Fruit fly (Drosophila melanogaster) whole organism, embryonic: Measurements from ENCODE around the gene Indy.

Source experiments
- Abd-B ChIP-seq: fragments of 200-800 bp; sonication (Bioruptor generic); optimal IDR thresholded peaks from 2 replicates; lab custom pipeline; 2018; ENCODE audit warnings: missing biosample characterization, mild to moderate bottlenecking, missing genetic modification characterization, moderate library complexity
- Awh ChIP-seq: fragments of 200-800 bp; sonication (Bioruptor generic); IDR thresholded peaks from 2 replicates; pipeline ENCODE4, ENCODE4 v1.3.6; 2022; ENCODE audit warnings: missing biosample characterization, missing genetic modification characterization
- B-H1 ChIP-seq: fragments of 200-800 bp; sonication (Bioruptor generic); IDR thresholded peaks from 3 replicates; pipeline ENCODE4 v1.3.6; 2022; ENCODE audit warnings: missing biosample characterization, missing genetic modification characterization
- CG11560 ChIP-seq: fragments of 200-800 bp; sonication (Bioruptor generic); IDR thresholded peaks from 3 replicates; pipeline ENCODE4 v1.3.6; 2022; ENCODE audit warnings: missing biosample characterization, missing genetic modification characterization
- CG15269 ChIP-seq: fragments of 200-800 bp; sonication (Bioruptor generic); optimal IDR thresholded peaks from 2 replicates; lab custom pipeline; 2018; ENCODE audit warnings: missing biosample characterization, mild to moderate bottlenecking, missing genetic modification characterization, moderate library complexity
- CG16813 ChIP-seq: fragments of 200-800 bp; sonication (Bioruptor generic); IDR thresholded peaks from 3 replicates; pipeline ENCODE4 v1.3.6; 2022; ENCODE audit warnings: missing biosample characterization, missing genetic modification characterization; ENCODE audit not compliant: partially characterized antibody
- CG2199 ChIP-seq: fragments of 200-800 bp; sonication (Bioruptor generic); IDR thresholded peaks from 3 replicates; pipeline ENCODE4 v1.3.6; 2022; ENCODE audit warnings: missing biosample characterization, missing genetic modification characterization
- CG2678 ChIP-seq: fragments of 200-800 bp; sonication (Bioruptor generic); optimal IDR thresholded peaks from 3 replicates; lab custom pipeline; 2019; ENCODE audit warnings: missing biosample characterization, mild to moderate bottlenecking, missing genetic modification characterization, moderate library complexity
- CG2889 ChIP-seq: fragments of 200-800 bp; sonication (Bioruptor generic); IDR thresholded peaks from 3 replicates; pipeline ENCODE4 v1.3.6; 2022; ENCODE audit warnings: missing biosample characterization, missing genetic modification characterization
- CG34376 ChIP-seq: fragments of 200-800 bp; sonication (Bioruptor generic); optimal IDR thresholded peaks from 2 replicates; lab custom pipeline; 2018; ENCODE audit warnings: missing biosample characterization, mild to moderate bottlenecking, missing genetic modification characterization
- CG4328 ChIP-seq: fragments of 200-800 bp; sonication (Bioruptor generic); optimal IDR thresholded peaks from 3 replicates; lab custom pipeline; 2017; ENCODE audit warnings: missing biosample characterization, missing genetic modification reagents, missing genetic modification characterization
- CG43689 ChIP-seq: fragments of 200-800 bp; sonication (Bioruptor generic); IDR thresholded peaks from 2 replicates; pipeline ENCODE4 v1.3.6; 2022; ENCODE audit warnings: missing biosample characterization, missing genetic modification characterization
- CG6175 ChIP-seq: fragments of 200-800 bp; sonication (Bioruptor generic); IDR thresholded peaks from 3 replicates; pipeline ENCODE4 v1.3.6; 2022; ENCODE audit warnings: missing biosample characterization, missing genetic modification characterization
- CG8290 ChIP-seq, 3 experiments: fragments of 200-800 bp; sonication (Bioruptor generic); optimal IDR thresholded peaks; 2 replicates each; lab custom pipeline; 2016 to 2019; ENCODE audit warnings: missing biosample characterization in 3 of 3, missing genetic modification characterization in 3 of 3, mild to moderate bottlenecking in 2 of 3, moderate library complexity in 1 of 3
- Dek ChIP-seq: fragments of 200-800 bp; sonication (Bioruptor generic); optimal IDR thresholded peaks from 3 replicates; lab custom pipeline; 2019; ENCODE audit warnings: missing biosample characterization, mild to moderate bottlenecking, missing genetic modification characterization, moderate library complexity
- Dfd ChIP-seq, 2 experiments: fragments of >200 bp; optimal IDR thresholded peaks; 2 replicates each; lab custom pipeline; 2017; ENCODE audit warnings: missing biosample characterization in 2 of 2, missing genetic modification characterization in 2 of 2
- Drgx ChIP-seq: fragments of 200-800 bp; sonication (Bioruptor generic); IDR thresholded peaks from 2 replicates; pipeline ENCODE4 v1.3.6; 2022; ENCODE audit warnings: missing biosample characterization, missing genetic modification characterization
- GATAe ChIP-seq: fragments of 200-800 bp; sonication (Bioruptor generic); conservative IDR thresholded peaks from 2 replicates; pipeline ENCODE4 v1.3.6; 2022; ENCODE audit warnings: missing biosample characterization, missing genetic modification characterization
- Hr51 ChIP-seq, 2 experiments: fragments of 200-800 bp; sonication (Bioruptor generic); optimal IDR thresholded peaks; 2 replicates in 1 of 2; 3 replicates in 1 of 2; lab custom pipeline; 2016 to 2018; ENCODE audit warnings: missing biosample characterization in 2 of 2, missing genetic modification characterization in 2 of 2, mild to moderate bottlenecking in 1 of 2, moderate library complexity in 1 of 2
- Hr78 ChIP-seq, 2 experiments: fragments of 200-800 bp in 1 of 2; fragments of >200 bp in 1 of 2; sonication (Bioruptor generic) in 1 of 2; optimal IDR thresholded peaks; 2 replicates each; lab custom pipeline; 2017 to 2019; ENCODE audit warnings: missing biosample characterization in 2 of 2, missing genetic modification characterization in 2 of 2, mild to moderate bottlenecking in 1 of 2, moderate library complexity in 1 of 2
- Ptx1 ChIP-seq: fragments of 200-800 bp; sonication (Bioruptor generic); IDR thresholded peaks from 2 replicates; pipeline ENCODE4 v1.3.6; 2022; ENCODE audit warnings: missing biosample characterization, missing genetic modification characterization
- Sry-β ChIP-seq: fragments of 200-800 bp; sonication (Bioruptor generic); optimal IDR thresholded peaks from 2 replicates; lab custom pipeline; 2018; ENCODE audit warnings: missing biosample characterization, mild to moderate bottlenecking, missing genetic modification characterization, moderate library complexity
- Ssrp ChIP-seq: fragments of 200-800 bp; sonication (Bioruptor generic); optimal IDR thresholded peaks from 2 replicates; lab custom pipeline; 2018; ENCODE audit warnings: missing biosample characterization, mild to moderate bottlenecking, missing genetic modification characterization, moderate library complexity
- Vsx1 ChIP-seq: fragments of 200-800 bp; sonication (Bioruptor generic); optimal IDR thresholded peaks from 2 replicates; lab custom pipeline; 2017; ENCODE audit warnings: missing biosample characterization, mild to moderate bottlenecking, missing genetic modification characterization, missing genetic modification reagents
- YL-1 ChIP-seq: fragments of 200-800 bp; sonication (Bioruptor generic); optimal IDR thresholded peaks from 3 replicates; lab custom pipeline; 2017; ENCODE audit warnings: missing biosample characterization, mild to moderate bottlenecking, missing genetic modification characterization
- abd-A ChIP-seq: fragments of 200-800 bp; sonication (Bioruptor generic); optimal IDR thresholded peaks from 3 replicates; lab custom pipeline; 2019; ENCODE audit warnings: missing biosample characterization, mild to moderate bottlenecking, missing genetic modification characterization, moderate library complexity
- al ChIP-seq: fragments of 200-800 bp; sonication (Bioruptor generic); IDR thresholded peaks from 2 replicates; pipeline ENCODE4 v1.3.6; 2022; ENCODE audit warnings: missing biosample characterization, missing genetic modification characterization
- caup ChIP-seq: fragments of 200-800 bp; sonication (Bioruptor generic); optimal IDR thresholded peaks from 3 replicates; lab custom pipeline; 2017; ENCODE audit warnings: missing biosample characterization, mild to moderate bottlenecking, missing genetic modification characterization, moderate library complexity; ENCODE audit not compliant: severe bottlenecking
- corto ChIP-seq: fragments of 200-800 bp; sonication (Bioruptor generic); optimal IDR thresholded peaks from 2 replicates; lab custom pipeline; 2016; ENCODE audit warnings: missing biosample characterization, mild to moderate bottlenecking, missing genetic modification characterization, moderate library complexity
- crol ChIP-seq: fragments of 200-800 bp; sonication (Bioruptor generic); IDR thresholded peaks from 2 replicates; pipeline ENCODE4 v1.3.6; 2022; ENCODE audit warnings: missing biosample characterization, missing genetic modification characterization
- cwo ChIP-seq: fragments of 200-800 bp; sonication (Bioruptor generic); optimal IDR thresholded peaks from 3 replicates; lab custom pipeline; 2017; ENCODE audit warnings: missing biosample characterization, missing genetic modification characterization, mild to moderate bottlenecking, moderate library complexity, missing genetic modification reagents
- danr ChIP-seq: fragments of 200-800 bp; sonication (Bioruptor generic); IDR thresholded peaks from 2 replicates; pipeline ENCODE4 v1.3.6; 2022; ENCODE audit warnings: missing biosample characterization, missing genetic modification characterization
- dmrt11E ChIP-seq: fragments of 200-800 bp; sonication (Bioruptor generic); optimal IDR thresholded peaks from 3 replicates; lab custom pipeline; 2018; ENCODE audit warnings: missing biosample characterization, mild to moderate bottlenecking, missing genetic modification characterization, moderate library complexity
- exex ChIP-seq: fragments of 200-800 bp; sonication (Bioruptor generic); optimal IDR thresholded peaks from 4 replicates; lab custom pipeline; 2018; ENCODE audit warnings: missing biosample characterization, mild to moderate bottlenecking, missing genetic modification characterization, moderate library complexity
- grn ChIP-seq: fragments of 200-800 bp; sonication (Bioruptor generic); optimal IDR thresholded peaks from 3 replicates; lab custom pipeline; 2017; ENCODE audit warnings: missing biosample characterization, missing genetic modification characterization
- hbn ChIP-seq: fragments of 200-800 bp; sonication (Bioruptor generic); IDR thresholded peaks from 2 replicates; pipeline ENCODE4 v1.3.6; 2022; ENCODE audit warnings: missing biosample characterization, missing genetic modification characterization; ENCODE audit not compliant: partially characterized antibody
- hkb ChIP-seq, 2 experiments: fragments of 200-800 bp in 1 of 2; fragments of >200 bp in 1 of 2; sonication (Bioruptor generic) in 1 of 2; IDR thresholded peaks in 1 of 2; optimal IDR thresholded peaks in 1 of 2; 2 replicates each; pipeline versions ENCODE4 v1.3.6 to Lab custom; 2017 to 2022; ENCODE audit warnings: missing biosample characterization in 1 of 2, missing genetic modification characterization in 1 of 2
- knrl ChIP-seq: fragments of 200-800 bp; sonication (Bioruptor generic); IDR thresholded peaks from 3 replicates; pipeline ENCODE4 v1.3.6; 2022; ENCODE audit warnings: missing biosample characterization, missing genetic modification characterization; ENCODE audit not compliant: partially characterized antibody
- lbe ChIP-seq: fragments of 200-800 bp; sonication (Bioruptor generic); optimal IDR thresholded peaks from 2 replicates; lab custom pipeline; 2016; ENCODE audit warnings: missing biosample characterization, mild to moderate bottlenecking, missing genetic modification characterization
- pzg ChIP-seq: fragments of 200-800 bp; sonication (Bioruptor generic); optimal IDR thresholded peaks from 3 replicates; lab custom pipeline; 2018; ENCODE audit warnings: missing biosample characterization, mild to moderate bottlenecking, missing genetic modification characterization, moderate library complexity
- repo ChIP-seq: fragments of 200-800 bp; sonication (Bioruptor generic); optimal IDR thresholded peaks from 2 replicates; lab custom pipeline; 2016; ENCODE audit warnings: missing biosample characterization, missing genetic modification characterization
- rib ChIP-seq: fragments of 200-800 bp; sonication (Bioruptor generic); IDR thresholded peaks from 2 replicates; pipeline ENCODE4 v1.3.6; 2022; ENCODE audit warnings: missing biosample characterization, missing genetic modification characterization
- run ChIP-seq: fragments of 200-800 bp; sonication (Bioruptor generic); optimal IDR thresholded peaks from 3 replicates; lab custom pipeline; 2018; ENCODE audit warnings: missing biosample characterization, mild to moderate bottlenecking, missing genetic modification characterization
- sd ChIP-seq: fragments of 200-800 bp; sonication (Bioruptor generic); optimal IDR thresholded peaks from 3 replicates; lab custom pipeline; 2018; ENCODE audit warnings: missing biosample characterization, mild to moderate bottlenecking, missing genetic modification characterization, moderate library complexity
- sima ChIP-seq: fragments of 200-800 bp; sonication (Bioruptor generic); optimal IDR thresholded peaks from 2 replicates; lab custom pipeline; 2016; ENCODE audit warnings: missing biosample characterization, missing genetic modification characterization
- stwl ChIP-seq: fragments of 200-800 bp; sonication (Bioruptor generic); optimal IDR thresholded peaks from 3 replicates; lab custom pipeline; 2018; ENCODE audit warnings: missing biosample characterization, mild to moderate bottlenecking, missing genetic modification characterization, moderate library complexity
- trh ChIP-seq: fragments of 200-800 bp; sonication (Bioruptor generic); optimal IDR thresholded peaks from 2 replicates; lab custom pipeline; 2016; ENCODE audit warnings: missing biosample characterization, missing genetic modification characterization
- zf30C ChIP-seq: fragments of 200-800 bp; sonication (Bioruptor generic); optimal IDR thresholded peaks from 3 replicates; lab custom pipeline; 2018; ENCODE audit warnings: missing biosample characterization, mild to moderate bottlenecking, missing genetic modification characterization

The Indy gene

dm6 chr3L:18817264-18817894 is 28.7 kb downstream of the Indy start (continued):
- no peak for TF ChIP-seq hbn (GFP tag; lab: Robert Waterston, UW)
- no peak for TF ChIP-seq CG15269
- TF ChIP-seq repo (GFP tag; lab: Kevin White, UChicago): no peak
- TF ChIP-seq Drgx: no peak
- no peak for TF ChIP-seq sima (GFP tag; lab: Kevin White, UChicago)
- TF ChIP-seq CG16813 (GFP tag; lab: Robert Waterston, UW): no peak
- TF ChIP-seq stwl: no peak
- TF ChIP-seq CG43689: no peak
- TF ChIP-seq Dek (tag; lab: Kevin White, UChicago): no peak
- TF ChIP-seq exex: peak; percentile 95
- no peak for TF ChIP-seq corto (GFP tag; lab: Kevin White, UChicago)
- TF ChIP-seq dmrt11E (tag; lab: Kevin White, UChicago): no peak
- peak; percentile 96 for TF ChIP-seq grn
- TF ChIP-seq CG2678 (tag; lab: Kevin White, UChicago): peak; percentile 29
- 0 out of 3 replicates have a peak, but pooled peaks have one; percentile 58 for TF ChIP-seq CG2199 (GFP tag; lab: Robert Waterston, UW)
- peak; percentile 29 for TF ChIP-seq abd-A
- no peak for TF ChIP-seq trh (GFP tag; lab: Kevin White, UChicago)
- no peak for TF ChIP-seq danr (GFP tag; lab: Robert Waterston, UW)
- peak; percentile 87 for TF ChIP-seq CG34376
- no peak for TF ChIP-seq YL-1 (GFP tag; lab: Kevin White, UChicago)
- peak; percentile 16 for TF ChIP-seq caup (GFP tag; lab: Kevin White, UChicago)
- no peak for TF ChIP-seq lbe (GFP tag; lab: Kevin White, UChicago)
- TF ChIP-seq al (GFP tag; lab: Robert Waterston, UW): no peak
- TF ChIP-seq Hr78 (GFP tag; optimal IDR thresholded peaks at IDR 0.05; lab: Kevin White, UChicago): peak in 1 of 2 experiments; percentile 72
- TF ChIP-seq Vsx1 (GFP tag; lab: Kevin White, UChicago): peak; percentile 50
- no peak for TF ChIP-seq zf30C (GFP tag; lab: Kevin White, UChicago)
- no peak for TF ChIP-seq run
- no peak for TF ChIP-seq CG2889 (GFP tag; lab: Robert Waterston, UW)
- no peak for TF ChIP-seq hkb (optimal IDR thresholded peaks at IDR 0.05; lab: Kevin White, UChicago)
- TF ChIP-seq hkb (GFP tag; IDR thresholded peaks at IDR 0.05; lab: Robert Waterston, UW): 0 out of 2 replicates have a peak, but pooled peaks have one; percentile 20
- TF ChIP-seq pzg (GFP tag; lab: Kevin White, UChicago): no peak
- TF ChIP-seq Awh (GFP tag; lab: Robert Waterston, UW): no peak
- TF ChIP-seq rib (GFP tag; lab: Robert Waterston, UW): peak; percentile 70
- peak; percentile 74 for TF ChIP-seq sd (tag; lab: Kevin White, UChicago)
- TF ChIP-seq knrl: no peak
- TF ChIP-seq Sry-β: no peak
- TF ChIP-seq Dfd (GFP tag; optimal IDR thresholded peaks at IDR 0.05; lab: Kevin White, UChicago): no peak
- no peak for TF ChIP-seq CG4328 (GFP tag; lab: Kevin White, UChicago)
- TF ChIP-seq B-H1 (GFP tag; lab: Robert Waterston, UW): no peak
- no peak for TF ChIP-seq CG8290 (GFP tag; optimal IDR thresholded peaks at IDR 0.05; lab: Kevin White, UChicago)
- TF ChIP-seq CG8290 (tag; optimal IDR thresholded peaks at IDR 0.05; lab: Kevin White, UChicago): peak in 1 of 2 experiments; percentile 14
- no peak for TF ChIP-seq Hr51 (GFP tag; optimal IDR thresholded peaks at IDR 0.05; lab: Kevin White, UChicago)
- TF ChIP-seq GATAe: peak; percentile 86
- TF ChIP-seq Ptx1 (GFP tag; lab: Robert Waterston, UW): no peak
- no peak for TF ChIP-seq CG11560 (tag; lab: Robert Waterston, UW)
- peak; percentile 92 for TF ChIP-seq crol (GFP tag; lab: Robert Waterston, UW)
- TF ChIP-seq cwo (GFP tag; lab: Kevin White, UChicago): peak; percentile 19
- TF ChIP-seq CG6175 (GFP tag; lab: Robert Waterston, UW): no peak
- no peak for TF ChIP-seq Abd-B (GFP tag; lab: Kevin White, UChicago)
- no peak for TF ChIP-seq Ssrp (tag; lab: Kevin White, UChicago)
